Fruit fly (Drosophila melanogaster) whole organism, embryonic: ENCODE measurements around the gene CG17982.
A peak's percentile ranks its signal among the peaks of the same experiment; 100 is the strongest.

Experiments used
- ATbp ChIP-seq: fragments of 200-800 bp; sonication (Bioruptor generic); optimal IDR thresholded peaks from 2 replicates; lab custom pipeline; 2017; ENCODE audit warnings: missing biosample characterization, mild to moderate bottlenecking, missing genetic modification characterization, missing genetic modification reagents
- Abd-B ChIP-seq: fragments of 200-800 bp; sonication (Bioruptor generic); optimal IDR thresholded peaks from 2 replicates; lab custom pipeline; 2018; ENCODE audit warnings: missing biosample characterization, mild to moderate bottlenecking, missing genetic modification characterization, moderate library complexity
- Asciz ChIP-seq: fragments of 200-800 bp; sonication (Bioruptor generic); optimal IDR thresholded peaks from 2 replicates; lab custom pipeline; 2017; ENCODE audit warnings: missing biosample characterization, mild to moderate bottlenecking, missing genetic modification characterization, missing genetic modification reagents
- Atf-2 ChIP-seq: fragments of 200-800 bp; sonication (Bioruptor generic); optimal IDR thresholded peaks from 2 replicates; lab custom pipeline; 2016; ENCODE audit warnings: missing biosample characterization, missing genetic modification characterization
- Atf6 ChIP-seq: fragments of 200-800 bp; sonication (Bioruptor generic); IDR thresholded peaks from 2 replicates; pipeline ENCODE4 v1.3.6; 2022; ENCODE audit warnings: missing biosample characterization, missing genetic modification characterization
- Bgb ChIP-seq: fragments of 200-800 bp; sonication (Bioruptor generic); IDR thresholded peaks from 2 replicates; pipeline ENCODE4 v1.3.6; 2022; ENCODE audit warnings: missing biosample characterization, missing genetic modification characterization; ENCODE audit not compliant: partially characterized antibody
- CG12071 ChIP-seq: fragments of 200-800 bp; sonication (Bioruptor generic); optimal IDR thresholded peaks from 3 replicates; lab custom pipeline; 2018; ENCODE audit warnings: missing biosample characterization, mild to moderate bottlenecking, missing genetic modification characterization
- CG12769 ChIP-seq: fragments of 200-800 bp; sonication (Bioruptor generic); optimal IDR thresholded peaks from 2 replicates; lab custom pipeline; 2019; ENCODE audit warnings: missing biosample characterization, mild to moderate bottlenecking, missing genetic modification characterization, moderate library complexity
- CG14014 ChIP-seq: fragments of 200-800 bp; sonication (Bioruptor generic); IDR thresholded peaks from 2 replicates; pipeline ENCODE4 v1.3.6; 2022; ENCODE audit warnings: missing biosample characterization, missing genetic modification characterization
- CG1602 ChIP-seq: fragments of 200-800 bp; sonication (Bioruptor generic); optimal IDR thresholded peaks from 3 replicates; lab custom pipeline; 2016; ENCODE audit warnings: missing biosample characterization, missing genetic modification characterization
- CG1603 ChIP-seq: fragments of 200-800 bp; sonication (Bioruptor generic); optimal IDR thresholded peaks from 2 replicates; lab custom pipeline; 2019; ENCODE audit warnings: missing biosample characterization, mild to moderate bottlenecking, missing genetic modification characterization, moderate library complexity
- CG16863 ChIP-seq: fragments of 200-800 bp; sonication (Bioruptor generic); optimal IDR thresholded peaks from 3 replicates; lab custom pipeline; 2016; ENCODE audit warnings: missing biosample characterization, missing genetic modification characterization
- CG17361 ChIP-seq: fragments of 200-800 bp; sonication (Bioruptor generic); IDR thresholded peaks from 3 replicates; pipeline ENCODE4 v1.3.6; 2022; ENCODE audit warnings: missing biosample characterization, missing genetic modification characterization
- CG17612 ChIP-seq: fragments of 200-800 bp; sonication (Bioruptor generic); IDR thresholded peaks from 2 replicates; pipeline ENCODE4 v1.3.6; 2022; ENCODE audit warnings: missing biosample characterization, missing genetic modification characterization
- CG17829 ChIP-seq: fragments of 200-800 bp; optimal IDR thresholded peaks from 2 replicates; lab custom pipeline; 2019; ENCODE audit warnings: missing biosample characterization, mild to moderate bottlenecking, missing genetic modification characterization, moderate library complexity
- CG18262 ChIP-seq: fragments of 200-800 bp; optimal IDR thresholded peaks from 3 replicates; lab custom pipeline; 2019; ENCODE audit warnings: missing biosample characterization, mild to moderate bottlenecking, missing genetic modification characterization, moderate library complexity
- CG32767 ChIP-seq: fragments of 200-800 bp; sonication (Bioruptor generic); IDR thresholded peaks from 2 replicates; pipeline ENCODE4 v1.3.6; 2022; ENCODE audit warnings: missing biosample characterization, missing genetic modification characterization
- CG3407 ChIP-seq: fragments of 200-800 bp; sonication (Bioruptor generic); optimal IDR thresholded peaks from 2 replicates; lab custom pipeline; 2018; ENCODE audit warnings: missing biosample characterization, mild to moderate bottlenecking, missing genetic modification characterization
- CG34422 ChIP-seq: fragments of 200-800 bp; sonication (Bioruptor generic); IDR thresholded peaks from 3 replicates; pipeline ENCODE4 v1.3.6; 2022; ENCODE audit warnings: missing biosample characterization, missing genetic modification characterization
- CG3838 ChIP-seq: fragments of 200-800 bp; sonication (Bioruptor generic); optimal IDR thresholded peaks from 3 replicates; lab custom pipeline; 2016; ENCODE audit warnings: missing biosample characterization, missing genetic modification characterization
- CG4328 ChIP-seq: fragments of 200-800 bp; sonication (Bioruptor generic); optimal IDR thresholded peaks from 3 replicates; lab custom pipeline; 2017; ENCODE audit warnings: missing biosample characterization, missing genetic modification reagents, missing genetic modification characterization
- CG4730 ChIP-seq: fragments of 200-800 bp; sonication (Bioruptor generic); IDR thresholded peaks from 2 replicates; pipeline ENCODE4 v1.3.6; 2022; ENCODE audit warnings: missing biosample characterization, missing genetic modification characterization
- CG6689 ChIP-seq: fragments of 200-800 bp; sonication (Bioruptor generic); IDR thresholded peaks from 2 replicates; pipeline ENCODE4 v1.3.6; 2022; ENCODE audit warnings: missing biosample characterization, missing genetic modification characterization
- CG7745 ChIP-seq: fragments of 200-800 bp; sonication (Bioruptor generic); optimal IDR thresholded peaks from 2 replicates; lab custom pipeline; 2018; ENCODE audit warnings: missing biosample characterization, mild to moderate bottlenecking, missing genetic modification characterization, moderate library complexity
- CG8089 ChIP-seq: fragments of 200-800 bp; sonication (Bioruptor generic); optimal IDR thresholded peaks from 3 replicates; lab custom pipeline; 2016; ENCODE audit warnings: missing biosample characterization, missing genetic modification characterization
- CHES-1-like ChIP-seq: fragments of 200-800 bp; sonication (Bioruptor generic); optimal IDR thresholded peaks from 2 replicates; lab custom pipeline; 2016; ENCODE audit warnings: missing biosample characterization, missing genetic modification characterization
- D19A ChIP-seq: fragments of 200-800 bp; optimal IDR thresholded peaks from 3 replicates; lab custom pipeline; 2019; ENCODE audit warnings: missing biosample characterization, mild to moderate bottlenecking, missing genetic modification characterization, moderate library complexity
- ERR ChIP-seq: fragments of 200-800 bp; sonication (Bioruptor generic); optimal IDR thresholded peaks from 2 replicates; lab custom pipeline; 2016; ENCODE audit warnings: missing biosample characterization, missing genetic modification characterization
- Ets65A ChIP-seq: fragments of 200-800 bp; sonication (Bioruptor generic); peaks from one replicate; lab custom pipeline; 2016; ENCODE audit warnings: missing biosample characterization, missing genetic modification characterization
- Gsc ChIP-seq: fragments of 200-800 bp; sonication (Bioruptor generic); IDR thresholded peaks from 2 replicates; pipeline ENCODE4 v1.3.6; 2022; ENCODE audit warnings: missing biosample characterization, missing genetic modification characterization
- Mad ChIP-seq: fragments of 200-800 bp; sonication (Bioruptor generic); optimal IDR thresholded peaks from 2 replicates; lab custom pipeline; 2016; ENCODE audit warnings: missing biosample characterization, missing genetic modification characterization
- NC2α ChIP-seq: fragments of 200-800 bp; sonication (Bioruptor generic); optimal IDR thresholded peaks from 2 replicates; lab custom pipeline; 2016; ENCODE audit warnings: missing biosample characterization, missing genetic modification characterization
- PHDP ChIP-seq: fragments of 200-800 bp; sonication (Bioruptor generic); optimal IDR thresholded peaks from 3 replicates; lab custom pipeline; 2018; ENCODE audit warnings: missing biosample characterization, mild to moderate bottlenecking, missing genetic modification characterization, moderate library complexity
- Rx ChIP-seq: fragments of 200-800 bp; sonication (Bioruptor generic); IDR thresholded peaks from 2 replicates; pipeline ENCODE4 v1.3.6; 2022; ENCODE audit warnings: missing biosample characterization, missing genetic modification characterization
- Scr ChIP-seq: fragments of 200-800 bp; sonication (Bioruptor generic); IDR thresholded peaks from 2 replicates; pipeline ENCODE4 v1.3.6; 2022; ENCODE audit warnings: missing biosample characterization, missing genetic modification characterization; ENCODE audit not compliant: partially characterized antibody
- Sry-β ChIP-seq: fragments of 200-800 bp; sonication (Bioruptor generic); optimal IDR thresholded peaks from 2 replicates; lab custom pipeline; 2018; ENCODE audit warnings: missing biosample characterization, mild to moderate bottlenecking, missing genetic modification characterization, moderate library complexity
- Vsx1 ChIP-seq: fragments of 200-800 bp; sonication (Bioruptor generic); optimal IDR thresholded peaks from 2 replicates; lab custom pipeline; 2017; ENCODE audit warnings: missing biosample characterization, mild to moderate bottlenecking, missing genetic modification characterization, missing genetic modification reagents
- bbx ChIP-seq: fragments of 200-800 bp; sonication (Bioruptor generic); IDR thresholded peaks from 2 replicates; pipeline ENCODE4 v1.3.6; 2022; ENCODE audit warnings: missing biosample characterization, missing genetic modification characterization; ENCODE audit not compliant: partially characterized antibody
- croc ChIP-seq: fragments of 200-800 bp; sonication (Bioruptor generic); conservative IDR thresholded peaks from 3 replicates; pipeline ENCODE4 v1.3.6; 2022; ENCODE audit warnings: missing biosample characterization, missing genetic modification characterization
- dati ChIP-seq: fragments of 200-800 bp; sonication (Bioruptor generic); IDR thresholded peaks from 2 replicates; pipeline ENCODE4 v1.3.6; 2022; ENCODE audit warnings: missing biosample characterization, missing genetic modification characterization
- fd96Cb ChIP-seq: fragments of 200-800 bp; sonication (Bioruptor generic); optimal IDR thresholded peaks from 2 replicates; lab custom pipeline; 2018; ENCODE audit warnings: missing biosample characterization, mild to moderate bottlenecking, missing genetic modification characterization, moderate library complexity
- fu2 ChIP-seq: fragments of 200-800 bp; sonication (Bioruptor generic); optimal IDR thresholded peaks from 2 replicates; lab custom pipeline; 2016; ENCODE audit warnings: missing biosample characterization, missing genetic modification characterization
- gcm2 ChIP-seq: fragments of 200-800 bp; sonication (Bioruptor generic); optimal IDR thresholded peaks from 2 replicates; lab custom pipeline; 2016; ENCODE audit warnings: missing biosample characterization, missing genetic modification characterization
- ind ChIP-seq: fragments of 200-800 bp; sonication (Bioruptor generic); optimal IDR thresholded peaks from 3 replicates; lab custom pipeline; 2016; ENCODE audit warnings: missing biosample characterization, missing genetic modification characterization
- jumu ChIP-seq: fragments of 200-800 bp; sonication (Bioruptor generic); optimal IDR thresholded peaks from 3 replicates; lab custom pipeline; 2016; ENCODE audit warnings: missing biosample characterization, missing genetic modification characterization
- lab ChIP-seq: fragments of 200-800 bp; sonication (Bioruptor generic); optimal IDR thresholded peaks from 3 replicates; lab custom pipeline; 2017; ENCODE audit warnings: missing biosample characterization, missing genetic modification characterization, mild to moderate bottlenecking, moderate library complexity, missing genetic modification reagents
- nerfin-1 ChIP-seq: fragments of 200-800 bp; sonication (Bioruptor generic); optimal IDR thresholded peaks from 3 replicates; lab custom pipeline; 2019; ENCODE audit warnings: missing biosample characterization, mild to moderate bottlenecking, missing genetic modification characterization, moderate library complexity
- onecut ChIP-seq: fragments of 200-800 bp; sonication (Bioruptor generic); IDR thresholded peaks from 2 replicates; pipeline ENCODE4 v1.3.6; 2022; ENCODE audit warnings: missing biosample characterization, missing genetic modification characterization
- pho ChIP-seq: fragments of 200-800 bp; sonication (Bioruptor generic); optimal IDR thresholded peaks from 2 replicates; lab custom pipeline; 2016; ENCODE audit warnings: missing biosample characterization, missing genetic modification characterization
- ro ChIP-seq: fragments of 200-800 bp; sonication (Bioruptor generic); IDR thresholded peaks from 2 replicates; pipeline ENCODE4 v1.3.6; 2022; ENCODE audit warnings: missing biosample characterization, missing genetic modification characterization
- tin ChIP-seq: fragments of 200-800 bp; sonication (Bioruptor generic); optimal IDR thresholded peaks from 3 replicates; lab custom pipeline; 2016; ENCODE audit warnings: missing biosample characterization, missing genetic modification characterization
- zfh1 ChIP-seq: fragments of 200-800 bp; sonication (Bioruptor generic); IDR thresholded peaks from 3 replicates; pipeline ENCODE4 v1.3.6; 2022; ENCODE audit warnings: missing biosample characterization, missing genetic modification characterization

The CG17982 gene

DNA sequence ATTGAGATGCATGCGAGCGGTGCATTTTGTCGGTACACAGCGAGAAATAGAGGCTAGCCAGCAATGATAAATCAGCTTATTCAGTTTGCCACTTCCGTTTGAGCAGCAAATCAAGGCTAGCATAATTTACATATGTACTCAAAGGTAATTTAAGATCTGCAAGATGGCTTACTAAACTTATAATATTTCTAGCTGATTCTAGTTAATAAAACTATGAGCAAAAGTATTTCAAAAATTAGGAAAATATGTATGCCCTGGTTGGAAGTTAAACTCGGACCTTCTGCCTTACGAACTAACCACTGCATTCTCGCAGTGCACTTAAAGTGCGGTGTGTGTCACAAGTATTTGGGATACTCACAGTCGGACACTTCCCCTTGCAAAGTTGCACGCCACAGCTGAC lies 20.8 kb downstream of the CG17982 start (continued):
- TF ChIP-seq CG3407 (GFP tag; lab: Kevin White, UChicago) (peak; percentile 3), Abd-B (no peak), CG17361 (GFP tag; lab: Robert Waterston, UW) (0 out of 3 replicates have a peak, but pooled peaks have one; percentile 29), fd96Cb (tag; lab: Kevin White, UChicago) (peak; percentile 20), bbx (GFP tag; lab: Robert Waterston, UW) (no peak), croc (no peak), Scr (no peak), lab (GFP tag; lab: Kevin White, UChicago) (no peak), CG34422 (GFP tag; lab: Robert Waterston, UW) (no peak), jumu (GFP tag; lab: Kevin White, UChicago) (no peak), CG32767 (GFP tag; lab: Robert Waterston, UW) (no peak), Vsx1 (no peak), Sry-β (no peak), Bgb (GFP tag; lab: Robert Waterston, UW) (no peak), Ets65A (no peak), tin (GFP tag; lab: Kevin White, UChicago) (no peak), CG16863 (peak; percentile 5), fu2 (GFP tag; lab: Kevin White, UChicago) (no peak), ATbp (peak; percentile 11), dati (GFP tag; lab: Robert Waterston, UW) (no peak), gcm2 (GFP tag; lab: Kevin White, UChicago) (no peak), CHES-1-like (GFP tag; lab: Kevin White, UChicago) (no peak), CG17829 (tag; lab: Kevin White, UChicago) (peak; percentile 34), Gsc (GFP tag; lab: Robert Waterston, UW) (no peak), Atf-2 (GFP tag; lab: Kevin White, UChicago) (no peak), CG8089 (GFP tag; lab: Kevin White, UChicago) (no peak), ro (GFP tag; lab: Robert Waterston, UW) (no peak), PHDP (tag; lab: Kevin White, UChicago) (no peak), Atf6 (GFP tag; lab: Robert Waterston, UW) (no peak), Rx (GFP tag; lab: Robert Waterston, UW) (no peak), zfh1 (0 out of 3 replicates have a peak, but pooled peaks have one; percentile 4), CG3838 (GFP tag; lab: Kevin White, UChicago) (no peak), nerfin-1 (tag; lab: Kevin White, UChicago) (no peak), CG1602 (GFP tag; lab: Kevin White, UChicago) (no peak), CG12769 (no peak), CG17612 (GFP tag; lab: Robert Waterston, UW) (no peak), Asciz (GFP tag; lab: Kevin White, UChicago) (no peak), CG7745 (no peak), CG14014 (GFP tag; lab: Robert Waterston, UW) (no peak), ERR (GFP tag; lab: Kevin White, UChicago) (no peak), CG12071 (GFP tag; lab: Kevin White, UChicago) (no peak), CG18262 (tag; lab: Kevin White, UChicago) (peak; percentile 56), Mad (GFP tag; lab: Kevin White, UChicago) (no peak), NC2α (no peak), CG6689 (no peak), pho (GFP tag; lab: Kevin White, UChicago) (no peak), CG4730 (no peak), ind (GFP tag; lab: Kevin White, UChicago) (no peak), CG4328 (GFP tag; lab: Kevin White, UChicago) (no peak), onecut (no peak), CG1603 (tag; lab: Kevin White, UChicago) (peak; percentile 38), D19A (peak; percentile 21)
